Fruit fly (Drosophila melanogaster) whole organism, embryonic: ENCODE data around the gene MRG15.
A peak's percentile ranks its signal among the peaks of the same experiment; 100 is the strongest.

Experiments
- CG10462 ChIP-seq: fragments of 200-800 bp; sonication (Bioruptor generic); optimal IDR thresholded peaks from 2 replicates; lab custom pipeline; 2016; ENCODE audit warnings: missing biosample characterization, missing genetic modification characterization
- CG11093 ChIP-seq: fragments of 200-800 bp; sonication (Bioruptor generic); IDR thresholded peaks from 3 replicates; pipeline ENCODE4 v1.3.6; 2022; ENCODE audit warnings: missing biosample characterization, missing genetic modification characterization
- CG11723 ChIP-seq: fragments of 200-800 bp; sonication (Bioruptor generic); optimal IDR thresholded peaks from 2 replicates; lab custom pipeline; 2017; ENCODE audit warnings: missing biosample characterization, mild to moderate bottlenecking, missing genetic modification characterization
- CG12299 ChIP-seq: fragments of 200-800 bp; sonication (Bioruptor generic); optimal IDR thresholded peaks from 2 replicates; lab custom pipeline; 2018; ENCODE audit warnings: missing biosample characterization, mild to moderate bottlenecking, missing genetic modification characterization
- CG1603 ChIP-seq: fragments of 200-800 bp; sonication (Bioruptor generic); optimal IDR thresholded peaks from 2 replicates; lab custom pipeline; 2019; ENCODE audit warnings: missing biosample characterization, mild to moderate bottlenecking, missing genetic modification characterization, moderate library complexity
- CG16815 ChIP-seq: fragments of 200-800 bp; sonication (Bioruptor generic); optimal IDR thresholded peaks from 3 replicates; lab custom pipeline; 2017; ENCODE audit warnings: missing biosample characterization, mild to moderate bottlenecking, missing genetic modification characterization
- CG18476 ChIP-seq: fragments of 200-800 bp; sonication (Bioruptor generic); optimal IDR thresholded peaks from 2 replicates; lab custom pipeline; 2016; ENCODE audit warnings: missing biosample characterization, mild to moderate bottlenecking, missing genetic modification characterization
- CG18599 ChIP-seq: fragments of 200-800 bp; sonication (Bioruptor generic); optimal IDR thresholded peaks from 3 replicates; lab custom pipeline; 2017; ENCODE audit warnings: missing biosample characterization, missing genetic modification characterization, mild to moderate bottlenecking, moderate library complexity, missing genetic modification reagents
- CG2116 ChIP-seq: fragments of 200-800 bp; sonication (Bioruptor generic); optimal IDR thresholded peaks from 3 replicates; lab custom pipeline; 2018; ENCODE audit warnings: missing biosample characterization, mild to moderate bottlenecking, missing genetic modification characterization
- CG2199 ChIP-seq: fragments of 200-800 bp; sonication (Bioruptor generic); IDR thresholded peaks from 3 replicates; pipeline ENCODE4 v1.3.6; 2022; ENCODE audit warnings: missing biosample characterization, missing genetic modification characterization
- CG3407 ChIP-seq: fragments of 200-800 bp; sonication (Bioruptor generic); optimal IDR thresholded peaks from 2 replicates; lab custom pipeline; 2018; ENCODE audit warnings: missing biosample characterization, mild to moderate bottlenecking, missing genetic modification characterization
- CG34376 ChIP-seq: fragments of 200-800 bp; sonication (Bioruptor generic); optimal IDR thresholded peaks from 2 replicates; lab custom pipeline; 2018; ENCODE audit warnings: missing biosample characterization, mild to moderate bottlenecking, missing genetic modification characterization
- CG4707 ChIP-seq: fragments of 200-800 bp; sonication (Bioruptor generic); optimal IDR thresholded peaks from 2 replicates; lab custom pipeline; 2018; ENCODE audit warnings: missing biosample characterization, mild to moderate bottlenecking, missing genetic modification characterization, moderate library complexity
- CG4730 ChIP-seq: fragments of 200-800 bp; sonication (Bioruptor generic); IDR thresholded peaks from 2 replicates; pipeline ENCODE4 v1.3.6; 2022; ENCODE audit warnings: missing biosample characterization, missing genetic modification characterization
- CG4854 ChIP-seq: fragments of 200-800 bp; sonication (Bioruptor generic); optimal IDR thresholded peaks from 2 replicates; lab custom pipeline; 2016; ENCODE audit warnings: missing biosample characterization, missing genetic modification characterization, inconsistent platforms
- CG6765 ChIP-seq: fragments of 200-800 bp; sonication (Bioruptor generic); optimal IDR thresholded peaks from 3 replicates; lab custom pipeline; 2017; ENCODE audit warnings: missing biosample characterization, mild to moderate bottlenecking, missing genetic modification characterization
- CG8290 ChIP-seq, 3 experiments: fragments of 200-800 bp; sonication (Bioruptor generic); optimal IDR thresholded peaks; 2 replicates each; lab custom pipeline; 2016 to 2019; ENCODE audit warnings: missing biosample characterization in 3 of 3, missing genetic modification characterization in 3 of 3, mild to moderate bottlenecking in 2 of 3, moderate library complexity in 1 of 3
- CG8924 ChIP-seq: fragments of 200-800 bp; optimal IDR thresholded peaks from 3 replicates; lab custom pipeline; 2019; ENCODE audit warnings: missing biosample characterization, mild to moderate bottlenecking, missing genetic modification characterization, moderate library complexity
- CG9876 ChIP-seq: fragments of 200-800 bp; sonication (Bioruptor generic); optimal IDR thresholded peaks from 2 replicates; lab custom pipeline; 2016; ENCODE audit warnings: missing biosample characterization, missing genetic modification characterization
- Camta ChIP-seq: fragments of 200-800 bp; sonication (Bioruptor generic); optimal IDR thresholded peaks from 2 replicates; lab custom pipeline; 2016; ENCODE audit warnings: missing biosample characterization, missing genetic modification characterization
- D19A ChIP-seq: fragments of 200-800 bp; optimal IDR thresholded peaks from 3 replicates; lab custom pipeline; 2019; ENCODE audit warnings: missing biosample characterization, mild to moderate bottlenecking, missing genetic modification characterization, moderate library complexity
- Dref ChIP-seq: fragments of 200-800 bp; sonication (Bioruptor generic); IDR thresholded peaks from 2 replicates; pipeline ENCODE4 v1.3.6; 2022; ENCODE audit warnings: missing biosample characterization, missing genetic modification characterization
- Hr3 ChIP-seq: fragments of 200-800 bp; sonication (Bioruptor generic); optimal IDR thresholded peaks from 3 replicates; lab custom pipeline; 2016; ENCODE audit warnings: missing biosample characterization, missing genetic modification characterization
- Oaz ChIP-seq: fragments of 200-800 bp; sonication (Bioruptor generic); IDR thresholded peaks from 2 replicates; pipeline ENCODE4 v1.3.6; 2022; ENCODE audit warnings: missing biosample characterization, missing genetic modification characterization
- Opbp ChIP-seq: fragments of 200-800 bp; sonication (Bioruptor generic); IDR thresholded peaks from 3 replicates; pipeline ENCODE4 v1.3.6; 2022; ENCODE audit warnings: missing biosample characterization, missing genetic modification characterization; ENCODE audit not compliant: partially characterized antibody
- Pdp1 ChIP-seq, 2 experiments: fragments of 200-800 bp; sonication (Bioruptor generic); optimal IDR thresholded peaks; 3 replicates each; lab custom pipeline; 2016; ENCODE audit warnings: missing biosample characterization in 2 of 2, missing genetic modification characterization in 2 of 2, mild to moderate bottlenecking in 1 of 2, moderate library complexity in 1 of 2
- Side ChIP-seq: fragments of 200-800 bp; sonication (Bioruptor generic); optimal IDR thresholded peaks from 2 replicates; lab custom pipeline; 2016; ENCODE audit warnings: missing biosample characterization, missing genetic modification characterization
- az2 ChIP-seq: fragments of 200-800 bp; sonication (Bioruptor generic); optimal IDR thresholded peaks from 3 replicates; lab custom pipeline; 2016; ENCODE audit warnings: missing biosample characterization, missing genetic modification characterization
- cato ChIP-seq: fragments of 200-800 bp; sonication (Bioruptor generic); optimal IDR thresholded peaks from 2 replicates; lab custom pipeline; 2016; ENCODE audit warnings: missing biosample characterization, missing genetic modification characterization, borderline replicate concordance
- caup ChIP-seq: fragments of 200-800 bp; sonication (Bioruptor generic); optimal IDR thresholded peaks from 3 replicates; lab custom pipeline; 2017; ENCODE audit warnings: missing biosample characterization, mild to moderate bottlenecking, missing genetic modification characterization, moderate library complexity; ENCODE audit not compliant: severe bottlenecking
- chif ChIP-seq, 2 experiments: fragments of 200-800 bp; sonication (Bioruptor generic); optimal IDR thresholded peaks; 3 replicates each; lab custom pipeline; 2016; ENCODE audit warnings: missing biosample characterization in 2 of 2, missing genetic modification characterization in 2 of 2
- croc ChIP-seq: fragments of 200-800 bp; sonication (Bioruptor generic); conservative IDR thresholded peaks from 3 replicates; pipeline ENCODE4 v1.3.6; 2022; ENCODE audit warnings: missing biosample characterization, missing genetic modification characterization
- ftz-f1 ChIP-seq: fragments of 200-800 bp; sonication (Bioruptor generic); optimal IDR thresholded peaks from 2 replicates; lab custom pipeline; 2016; ENCODE audit warnings: missing biosample characterization, missing genetic modification characterization
- gfzf ChIP-seq: fragments of 200-800 bp; sonication (Bioruptor generic); optimal IDR thresholded peaks from 2 replicates; lab custom pipeline; 2016; ENCODE audit warnings: missing biosample characterization, mild to moderate bottlenecking, missing genetic modification characterization, moderate library complexity
- gro ChIP-seq: fragments of 200-800 bp; sonication (Bioruptor generic); optimal IDR thresholded peaks from 2 replicates; lab custom pipeline; 2016; ENCODE audit warnings: missing biosample characterization, missing genetic modification characterization
- h ChIP-seq: fragments of >200 bp; optimal IDR thresholded peaks from 2 replicates; lab custom pipeline; 2017
- hth ChIP-seq: fragments of >200 bp; optimal IDR thresholded peaks from 2 replicates; lab custom pipeline; 2017; ENCODE audit warnings: inconsistent platforms
- inv ChIP-seq: fragments of 200-800 bp; sonication (Bioruptor generic); IDR thresholded peaks from 2 replicates; pipeline ENCODE4 v1.3.6; 2022; ENCODE audit warnings: missing biosample characterization, missing genetic modification characterization; ENCODE audit not compliant: partially characterized antibody
- ken ChIP-seq: fragments of 200-800 bp; sonication (Bioruptor generic); IDR thresholded peaks from 3 replicates; pipeline ENCODE4 v1.3.6; 2022; ENCODE audit warnings: missing biosample characterization, missing genetic modification characterization
- lov ChIP-seq, 2 experiments: fragments of 200-800 bp in 1 of 2; fragments of >200 bp in 1 of 2; sonication (Bioruptor generic) in 1 of 2; IDR thresholded peaks in 1 of 2; optimal IDR thresholded peaks in 1 of 2; 2 replicates in 1 of 2; 3 replicates in 1 of 2; pipeline versions ENCODE4 v1.3.6 to Lab custom; 2017 to 2022; ENCODE audit warnings: missing biosample characterization in 1 of 2, missing genetic modification characterization in 1 of 2
- mld ChIP-seq: fragments of 200-800 bp; sonication (Bioruptor generic); IDR thresholded peaks from 3 replicates; pipeline ENCODE4 v1.3.6; 2022; ENCODE audit warnings: missing biosample characterization, missing genetic modification characterization; ENCODE audit not compliant: partially characterized antibody
- pum ChIP-seq: fragments of 200-800 bp; sonication (Bioruptor generic); optimal IDR thresholded peaks from 2 replicates; lab custom pipeline; 2016; ENCODE audit warnings: missing biosample characterization, missing genetic modification characterization
- ro ChIP-seq: fragments of 200-800 bp; sonication (Bioruptor generic); IDR thresholded peaks from 2 replicates; pipeline ENCODE4 v1.3.6; 2022; ENCODE audit warnings: missing biosample characterization, missing genetic modification characterization
- sna ChIP-seq: fragments of 200-800 bp; sonication (Bioruptor generic); IDR thresholded peaks from 2 replicates; pipeline ENCODE4 v1.3.6; 2022; ENCODE audit warnings: missing biosample characterization, missing genetic modification characterization; ENCODE audit not compliant: partially characterized antibody
- sqz ChIP-seq: fragments of 200-800 bp; sonication (Bioruptor generic); optimal IDR thresholded peaks from 3 replicates; lab custom pipeline; 2018; ENCODE audit warnings: missing biosample characterization, mild to moderate bottlenecking, missing genetic modification characterization
- sr ChIP-seq: fragments of 200-800 bp; sonication (Bioruptor generic); IDR thresholded peaks from 3 replicates; pipeline ENCODE4 v1.3.6; 2022; ENCODE audit warnings: missing biosample characterization, missing genetic modification characterization
- usp ChIP-seq: fragments of >200 bp; optimal IDR thresholded peaks from 2 replicates; lab custom pipeline; 2017; ENCODE audit warnings: missing biosample characterization, missing genetic modification characterization
- yki ChIP-seq: fragments of >200 bp; optimal IDR thresholded peaks from 3 replicates; lab custom pipeline; 2018

MRG15 gene

dm6 chr3R:15262710-15263672, 14.9 kb downstream of the MRG15 start, which contains the start of the genes eIF2gamma and Set (continued):
- TF ChIP-seq chif (GFP tag; optimal IDR thresholded peaks at IDR 0.05; lab: Kevin White, UChicago) (no peak), CG16815 (GFP tag; lab: Kevin White, UChicago) (no peak), hth (lab: Kevin White, UChicago) (no peak), croc (GFP tag; lab: Robert Waterston, UW) (no peak), CG2116 (GFP tag; lab: Kevin White, UChicago) (peak; percentile 96), gro (peak; percentile 60), Camta (GFP tag; lab: Kevin White, UChicago) (no peak), sqz (no peak), Pdp1 (GFP tag; optimal IDR thresholded peaks at IDR 0.05; lab: Kevin White, UChicago) (peak in 1 of 2 experiments; percentile 12), CG11093 (GFP tag; lab: Robert Waterston, UW) (no peak), inv (GFP tag; lab: Robert Waterston, UW) (peak; percentile 96), cato (GFP tag; lab: Kevin White, UChicago) (no peak), usp (no peak), D19A (tag; lab: Kevin White, UChicago) (no peak), CG3407 (GFP tag; lab: Kevin White, UChicago) (no peak), Opbp (peak; percentile 98), CG4707 (no peak), CG4730 (GFP tag; lab: Robert Waterston, UW) (no peak), ftz-f1 (GFP tag; lab: Kevin White, UChicago) (peak; percentile 54), CG11723 (GFP tag; lab: Kevin White, UChicago) (no peak), CG10462 (GFP tag; lab: Kevin White, UChicago) (no peak), Oaz (GFP tag; lab: Robert Waterston, UW) (no peak), CG6765 (no peak), CG1603 (tag; lab: Kevin White, UChicago) (no peak), mld (GFP tag; lab: Robert Waterston, UW) (peak; percentile 99), pum (GFP tag; lab: Kevin White, UChicago) (no peak), CG8924 (tag; lab: Kevin White, UChicago) (peak; percentile 2), CG34376 (GFP tag; lab: Kevin White, UChicago) (peak; percentile 39), CG4854 (GFP tag; lab: Kevin White, UChicago) (no peak), CG18476 (no peak), CG2199 (GFP tag; lab: Robert Waterston, UW) (no peak), CG9876 (GFP tag; lab: Kevin White, UChicago) (no peak), lov (optimal IDR thresholded peaks at IDR 0.05; lab: Kevin White, UChicago) (no peak), lov (GFP tag; IDR thresholded peaks at IDR 0.05; lab: Robert Waterston, UW) (no peak), az2 (no peak), ro (GFP tag; lab: Robert Waterston, UW) (no peak), Hr3 (no peak), sr (GFP tag; lab: Robert Waterston, UW) (no peak), caup (GFP tag; lab: Kevin White, UChicago) (no peak), CG12299 (tag; lab: Kevin White, UChicago) (no peak), h (lab: Kevin White, UChicago) (no peak), sna (GFP tag; lab: Robert Waterston, UW) (peak; percentile 88), CG8290 (GFP tag; optimal IDR thresholded peaks at IDR 0.05; lab: Kevin White, UChicago) (no peak), CG8290 (tag; optimal IDR thresholded peaks at IDR 0.05; lab: Kevin White, UChicago) (no peak), CG18599 (GFP tag; lab: Kevin White, UChicago) (no peak), yki (lab: Kevin White, UChicago) (no peak), gfzf (GFP tag; lab: Kevin White, UChicago) (peak; percentile 22), ken (GFP tag; lab: Robert Waterston, UW) (no peak), Dref (GFP tag; lab: Robert Waterston, UW) (peak; percentile 100), Side (GFP tag; lab: Kevin White, UChicago) (peak; percentile 31)
